Fruit fly (Drosophila melanogaster): ENCODE data around the gene bowl.

bowl gene

dm6 chr2L:3778157-3779060 is 6.9 kb downstream of the bowl start:
- TF ChIP-seq pad (GFP tag; optimal IDR thresholded peaks at IDR 0.05) = no peak
- no peak for TF ChIP-seq CG14711 (tag; optimal IDR thresholded peaks at IDR 0.05)
- TF ChIP-seq Hr96 (GFP tag; optimal IDR thresholded peaks at IDR 0.05) = peak; percentile 41
- TF ChIP-seq cic (GFP tag; optimal IDR thresholded peaks at IDR 0.05) = peak; percentile 34
- peak; percentile 16 for TF ChIP-seq Mnt (GFP tag; optimal IDR thresholded peaks at IDR 0.05)
- peak; percentile 4 for TF ChIP-seq CG5204 (GFP tag; optimal IDR thresholded peaks at IDR 0.05)
- TF ChIP-seq tj (GFP tag; optimal IDR thresholded peaks at IDR 0.05) = peak; percentile 43
- peak; percentile 38 for TF ChIP-seq CG7101 (tag; optimal IDR thresholded peaks at IDR 0.05)
- TF ChIP-seq bab1 (GFP tag; optimal IDR thresholded peaks at IDR 0.05) = no peak
- TF ChIP-seq toe (GFP tag; optimal IDR thresholded peaks at IDR 0.05) = peak; percentile 43
- peak; percentile 66 for TF ChIP-seq kay (GFP tag; ENCODE audit: borderline replicate concordance)

DNA sequence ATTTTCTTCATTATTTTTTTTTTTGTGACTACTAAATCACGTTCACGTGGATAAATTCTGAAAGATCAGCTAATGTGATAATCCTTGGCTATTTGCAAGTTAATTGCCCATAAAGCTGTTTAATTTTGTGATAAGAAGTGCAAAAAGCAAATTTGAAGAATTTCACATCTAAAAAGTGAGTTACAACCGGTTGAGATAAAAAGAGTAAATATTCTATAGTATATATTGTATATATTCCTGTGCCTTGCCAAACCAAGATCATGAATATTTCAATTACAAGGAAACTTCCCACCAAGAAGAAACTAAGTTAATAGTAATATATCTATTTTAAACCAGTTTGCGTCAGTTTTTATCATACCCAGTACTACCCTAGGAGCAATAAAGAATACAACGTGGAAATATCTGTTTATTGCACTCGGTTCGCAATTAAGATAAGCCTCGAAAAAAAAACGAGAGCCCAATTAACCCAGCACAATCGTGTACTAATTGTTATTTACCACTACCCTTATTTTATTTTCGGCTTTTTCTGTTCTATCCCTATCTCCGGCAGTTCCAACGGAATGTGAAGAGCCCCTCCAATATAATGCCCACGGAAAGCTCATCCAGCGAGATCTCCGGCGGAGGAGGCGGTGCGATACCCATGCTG is 7.8 kb downstream of the bowl start:
- TF ChIP-seq CG11617 (GFP tag; optimal IDR thresholded peaks at IDR 0.05) (peak; percentile 78), tj (GFP tag; optimal IDR thresholded peaks at IDR 0.05) (no peak), Crg-1 (GFP tag; optimal IDR thresholded peaks at IDR 0.05) (no peak), CG33017 (tag; optimal IDR thresholded peaks at IDR 0.05) (peak; percentile 80), cnc (optimal IDR thresholded peaks at IDR 0.05) (no peak), CG7045 (GFP tag; optimal IDR thresholded peaks at IDR 0.05) (peak; percentile 22), kay (GFP tag; ENCODE audit: borderline replicate concordance) (peak; percentile 82), Hr96 (GFP tag; optimal IDR thresholded peaks at IDR 0.05) (peak; percentile 9), CG12768 (GFP tag; optimal IDR thresholded peaks at IDR 0.05) (peak; percentile 39), Clk (GFP tag; optimal IDR thresholded peaks at IDR 0.05) (no peak), pad (GFP tag; optimal IDR thresholded peaks at IDR 0.05) (no peak), ovo (GFP tag; optimal IDR thresholded peaks at IDR 0.05) (no peak), CG14711 (tag; optimal IDR thresholded peaks at IDR 0.05) (no peak), CG7101 (tag; optimal IDR thresholded peaks at IDR 0.05) (peak; percentile 36), cic (GFP tag; optimal IDR thresholded peaks at IDR 0.05) (peak; percentile 68), Mnt (GFP tag; optimal IDR thresholded peaks at IDR 0.05) (no peak), toe (GFP tag; optimal IDR thresholded peaks at IDR 0.05) (peak; percentile 26), bab1 (GFP tag; optimal IDR thresholded peaks at IDR 0.05) (peak; percentile 3), CG1620 (GFP tag; optimal IDR thresholded peaks at IDR 0.05) (no peak), CG5204 (GFP tag; optimal IDR thresholded peaks at IDR 0.05) (peak; percentile 9)

DNA sequence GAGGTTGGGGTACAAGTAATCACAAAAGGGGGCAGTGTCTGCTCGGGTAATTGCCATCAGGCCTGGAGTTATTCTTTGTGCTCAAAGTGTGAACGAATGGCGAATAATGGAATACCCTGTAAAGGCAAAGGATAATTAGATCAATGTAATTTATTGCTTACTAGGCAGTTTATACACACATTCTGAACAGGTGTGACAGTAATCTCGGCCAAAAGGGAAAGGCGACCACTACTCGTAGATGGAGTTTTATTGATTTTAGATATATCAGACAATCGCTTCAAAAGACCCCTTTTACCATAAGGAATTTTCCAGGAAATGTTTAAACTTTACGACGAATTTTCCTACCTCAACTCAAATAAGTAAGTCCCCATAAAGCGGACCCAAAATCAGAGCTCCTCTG is 9.1 kb downstream of the bowl start:
- no peak for TF ChIP-seq CG1620 (GFP tag; optimal IDR thresholded peaks at IDR 0.05)
- TF ChIP-seq cnc (optimal IDR thresholded peaks at IDR 0.05) = no peak
- no peak for TF ChIP-seq CG33017 (tag; optimal IDR thresholded peaks at IDR 0.05)
- no peak for TF ChIP-seq Clk (GFP tag; optimal IDR thresholded peaks at IDR 0.05)
- TF ChIP-seq toe (GFP tag; optimal IDR thresholded peaks at IDR 0.05) = no peak
- TF ChIP-seq bab1 (GFP tag; optimal IDR thresholded peaks at IDR 0.05) = no peak
- no peak for TF ChIP-seq CG7101 (tag; optimal IDR thresholded peaks at IDR 0.05)
- no peak for TF ChIP-seq CG7045 (GFP tag; optimal IDR thresholded peaks at IDR 0.05)
- TF ChIP-seq Hr96 (GFP tag; optimal IDR thresholded peaks at IDR 0.05) = no peak
- TF ChIP-seq ovo (GFP tag; optimal IDR thresholded peaks at IDR 0.05) = no peak
- TF ChIP-seq CG12768 (GFP tag; optimal IDR thresholded peaks at IDR 0.05) = no peak
- TF ChIP-seq CG5204 (GFP tag; optimal IDR thresholded peaks at IDR 0.05) = no peak

DNA sequence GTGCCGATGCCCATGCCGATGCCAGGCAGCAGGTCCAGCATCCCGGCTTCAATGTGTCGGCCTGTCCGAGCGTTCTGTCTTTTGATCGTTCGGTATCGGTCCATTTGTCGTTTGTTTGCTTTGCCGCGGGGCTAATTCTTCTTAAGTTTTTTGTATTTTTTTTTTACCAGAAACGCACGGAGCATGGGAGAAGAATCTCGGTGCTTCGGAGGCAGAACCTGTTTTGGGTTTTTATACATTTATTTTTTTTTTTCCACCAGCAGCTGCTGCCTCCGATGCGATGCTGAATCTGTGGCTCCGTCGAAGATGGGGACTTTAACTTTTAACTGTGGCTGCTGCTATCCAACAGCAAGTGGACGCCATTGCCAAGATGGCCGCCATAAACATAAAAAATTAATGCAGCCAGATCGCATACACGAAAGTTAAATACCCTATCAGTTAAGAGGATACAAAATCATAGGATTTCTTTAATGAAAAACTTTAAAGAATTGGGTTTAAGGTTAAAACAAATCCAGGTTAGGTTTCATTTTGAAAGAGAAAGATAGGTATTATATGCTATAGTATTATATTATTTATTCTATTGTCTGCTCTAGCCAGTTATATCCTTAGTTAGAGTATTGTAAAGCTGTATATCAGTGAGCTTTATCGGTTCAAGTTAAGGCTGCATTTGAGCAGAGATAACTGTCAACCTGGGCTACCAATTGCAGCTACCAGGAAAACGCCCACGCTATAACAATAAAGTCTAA is 9.8 kb downstream of the bowl start:
- no peak for TF ChIP-seq Clk (GFP tag; optimal IDR thresholded peaks at IDR 0.05)
- no peak for TF ChIP-seq tj (GFP tag; optimal IDR thresholded peaks at IDR 0.05)
- no peak for TF ChIP-seq CG5204 (GFP tag; optimal IDR thresholded peaks at IDR 0.05)
- no peak for TF ChIP-seq Mnt (GFP tag; optimal IDR thresholded peaks at IDR 0.05)
- TF ChIP-seq CG1620 (GFP tag; optimal IDR thresholded peaks at IDR 0.05) = no peak
- no peak for TF ChIP-seq CG14711 (tag; optimal IDR thresholded peaks at IDR 0.05)
- no peak for TF ChIP-seq CG7101 (tag; optimal IDR thresholded peaks at IDR 0.05)
- no peak for TF ChIP-seq bab1 (GFP tag; optimal IDR thresholded peaks at IDR 0.05)
- no peak for TF ChIP-seq pad (GFP tag; optimal IDR thresholded peaks at IDR 0.05)
- no peak for TF ChIP-seq ovo (GFP tag; optimal IDR thresholded peaks at IDR 0.05)
- no peak for TF ChIP-seq kay (GFP tag; ENCODE audit: borderline replicate concordance)
- no peak for TF ChIP-seq Hr96 (GFP tag; optimal IDR thresholded peaks at IDR 0.05)
- no peak for TF ChIP-seq toe (GFP tag; optimal IDR thresholded peaks at IDR 0.05)
- no peak for TF ChIP-seq CG12768 (GFP tag; optimal IDR thresholded peaks at IDR 0.05)
- TF ChIP-seq CG11617 (GFP tag; optimal IDR thresholded peaks at IDR 0.05) = no peak
- TF ChIP-seq Crg-1 (GFP tag; optimal IDR thresholded peaks at IDR 0.05) = no peak
- TF ChIP-seq CG7045 (GFP tag; optimal IDR thresholded peaks at IDR 0.05) = no peak
- TF ChIP-seq cic (GFP tag; optimal IDR thresholded peaks at IDR 0.05) = no peak
- no peak for TF ChIP-seq CG33017 (tag; optimal IDR thresholded peaks at IDR 0.05)
- no peak for TF ChIP-seq cnc (optimal IDR thresholded peaks at IDR 0.05)
